Fruit fly (Drosophila melanogaster): ENCODE data around the gene CG33511.

CG33511 gene

dm6 chr2L:21088651-21089050, 6.4 kb upstream of the CG33511 start, which contains the start of gene ppk13:
Gene ppk13 (minus strand): TSS chr2L:21088751.
- TF ChIP-seq CG17801 (GFP tag; optimal IDR thresholded peaks at IDR 0.05; ENCODE audit: partially characterized antibody): no peak

dm6 chr2L:21086406-21086805, 4.1 kb upstream of the CG33511 start, which contains the start of gene CG33509:
Gene CG33509 (minus strand): TSS chr2L:21086506.
- no peak for TF ChIP-seq CG17801 (GFP tag; optimal IDR thresholded peaks at IDR 0.05; ENCODE audit: partially characterized antibody)

- TF ChIP-seq CG17801 (GFP tag; optimal IDR thresholded peaks at IDR 0.05; ENCODE audit: partially characterized antibody): no peak
Measured at dm6 chr2L:21084268-21084667, 2.0 kb upstream of the CG33511 start, which contains the start of gene CG33510. Gene CG33510 (minus strand): TSS chr2L:21084326.

dm6 chr2L:21077849-21078248, 4.4 kb downstream of the CG33511 start:
- no peak for TF ChIP-seq CG17801 (GFP tag; optimal IDR thresholded peaks at IDR 0.05; ENCODE audit: partially characterized antibody)

- TF ChIP-seq CG17801 (GFP tag; optimal IDR thresholded peaks at IDR 0.05; ENCODE audit: partially characterized antibody): no peak
Measured at dm6 chr2L:21075105-21075504, 7.2 kb downstream of the CG33511 start, which contains the start of gene tadr. Gene tadr (plus strand): TSS chr2L:21075405.

dm6 chr2L:21073818-21074217, 8.5 kb downstream of the CG33511 start:
- TF ChIP-seq CG17801 (GFP tag; optimal IDR thresholded peaks at IDR 0.05; ENCODE audit: partially characterized antibody): no peak

- TF ChIP-seq CG17801 (GFP tag; optimal IDR thresholded peaks at IDR 0.05; ENCODE audit: partially characterized antibody): no peak
Measured at dm6 chr2L:21073300-21073699, 9.0 kb downstream of the CG33511 start.

- no peak for TF ChIP-seq CG17801 (GFP tag; optimal IDR thresholded peaks at IDR 0.05; ENCODE audit: partially characterized antibody)
Measured at dm6 chr2L:21072389-21072788, 9.9 kb downstream of the CG33511 start.

- TF ChIP-seq CG17801 (GFP tag; optimal IDR thresholded peaks at IDR 0.05; ENCODE audit: partially characterized antibody): no peak
Measured at dm6 chr2L:21071435-21071834, 10.9 kb downstream of the CG33511 start, which contains the start of gene CG9265. Gene CG9265 (minus strand): TSS chr2L:21071502.

dm6 chr2L:21070825-21071224, 11.5 kb downstream of the CG33511 start:
- TF ChIP-seq CG17801 (GFP tag; optimal IDR thresholded peaks at IDR 0.05; ENCODE audit: partially characterized antibody): no peak

- no peak for TF ChIP-seq CG17801 (GFP tag; optimal IDR thresholded peaks at IDR 0.05; ENCODE audit: partially characterized antibody)
Measured at dm6 chr2L:21069776-21070175, 12.5 kb downstream of the CG33511 start.

dm6 chr2L:21067137-21067536, 15.2 kb downstream of the CG33511 start:
- no peak for TF ChIP-seq CG17801 (GFP tag; optimal IDR thresholded peaks at IDR 0.05; ENCODE audit: partially characterized antibody)

dm6 chr2L:21065889-21066288, 16.4 kb downstream of the CG33511 start:
- TF ChIP-seq CG17801 (GFP tag; optimal IDR thresholded peaks at IDR 0.05; ENCODE audit: partially characterized antibody): no peak

dm6 chr2L:21062611-21063010, 19.7 kb downstream of the CG33511 start:
- no peak for TF ChIP-seq CG17801 (GFP tag; optimal IDR thresholded peaks at IDR 0.05; ENCODE audit: partially characterized antibody)

dm6 chr2L:21061591-21061990, 20.7 kb downstream of the CG33511 start:
- TF ChIP-seq CG17801 (GFP tag; optimal IDR thresholded peaks at IDR 0.05; ENCODE audit: partially characterized antibody): no peak

dm6 chr2L:21053623-21054022, 28.7 kb downstream of the CG33511 start:
- TF ChIP-seq CG17801 (GFP tag; optimal IDR thresholded peaks at IDR 0.05; ENCODE audit: partially characterized antibody): no peak

- no peak for TF ChIP-seq CG17801 (GFP tag; optimal IDR thresholded peaks at IDR 0.05; ENCODE audit: partially characterized antibody)
Measured at dm6 chr2L:21052783-21053463, 29.4 kb downstream of the CG33511 start, which contains the start of gene Itgbn. Gene Itgbn (plus strand): TSS chr2L:21053033.
